Fruit fly (Drosophila melanogaster): ENCODE results near the gene CG1677.

CG1677 gene

dm6 chrX:7317214-7318210, 88.1 kb downstream of the CG1677 start:
- no peak for TF ChIP-seq dati (GFP tag; IDR thresholded peaks at IDR 0.05)
- TF ChIP-seq run (tag; optimal IDR thresholded peaks at IDR 0.05): peak; percentile 2
- TF ChIP-seq grn (GFP tag; optimal IDR thresholded peaks at IDR 0.05): peak; percentile 86
- TF ChIP-seq corto (GFP tag; optimal IDR thresholded peaks at IDR 0.05): peak; percentile 22
- no peak for TF ChIP-seq Optix (GFP tag; IDR thresholded peaks at IDR 0.05)
- peak; percentile 12 for TF ChIP-seq CG8290 (GFP tag; optimal IDR thresholded peaks at IDR 0.05)
- TF ChIP-seq CG8290 (tag; optimal IDR thresholded peaks at IDR 0.05): no peak
- no peak for TF ChIP-seq CG18011 (GFP tag; optimal IDR thresholded peaks at IDR 0.05)
- no peak for TF ChIP-seq HLH4C (GFP tag; IDR thresholded peaks at IDR 0.05; ENCODE audit: partially characterized antibody)
- no peak for TF ChIP-seq gro (GFP tag; optimal IDR thresholded peaks at IDR 0.05)
- TF ChIP-seq CG1832 (GFP tag; optimal IDR thresholded peaks at IDR 0.05): peak; percentile 63
- TF ChIP-seq pzg (GFP tag; optimal IDR thresholded peaks at IDR 0.05): no peak
- no peak for TF ChIP-seq tll (GFP tag; optimal IDR thresholded peaks at IDR 0.05)
- no peak for TF ChIP-seq NC2α (GFP tag; optimal IDR thresholded peaks at IDR 0.05)
- peak; percentile 11; the same call in 1 of the 2 replicates for TF ChIP-seq Bgb (GFP tag; IDR thresholded peaks at IDR 0.05; ENCODE audit: partially characterized antibody)
- TF ChIP-seq HLH54F (GFP tag; optimal IDR thresholded peaks at IDR 0.05): no peak
- TF ChIP-seq MESR4 (GFP tag; optimal IDR thresholded peaks at IDR 0.05): no peak
- TF ChIP-seq CG6765 (GFP tag; optimal IDR thresholded peaks at IDR 0.05): no peak
- TF ChIP-seq CG18476 (GFP tag; optimal IDR thresholded peaks at IDR 0.05): no peak
- TF ChIP-seq exex (tag; optimal IDR thresholded peaks at IDR 0.05): peak; percentile 92
- TF ChIP-seq sr (GFP tag; IDR thresholded peaks at IDR 0.05): 0 out of 3 replicates have a peak, but pooled peaks have one; percentile 49
- TF ChIP-seq Ptx1 (GFP tag; IDR thresholded peaks at IDR 0.05): no peak
- TF ChIP-seq her (GFP tag; optimal IDR thresholded peaks at IDR 0.05): no peak
- no peak for TF ChIP-seq Blimp-1 (GFP tag; optimal IDR thresholded peaks at IDR 0.05)
- TF ChIP-seq CG9215 (GFP tag; IDR thresholded peaks at IDR 0.05): no peak
- TF ChIP-seq Deaf1 (tag; optimal IDR thresholded peaks at IDR 0.05): peak; percentile 33
- peak; percentile 20 for TF ChIP-seq Abd-B (GFP tag; optimal IDR thresholded peaks at IDR 0.05)
- TF ChIP-seq CG11696 (GFP tag; IDR thresholded peaks at IDR 0.05): no peak
- TF ChIP-seq GATAe (GFP tag; conservative IDR thresholded peaks at IDR 0.05): no peak
- TF ChIP-seq odd (GFP tag; optimal IDR thresholded peaks at IDR 0.05): peak; percentile 19
- no peak for TF ChIP-seq NfI (GFP tag; optimal IDR thresholded peaks at IDR 0.05)
- no peak for TF ChIP-seq CG14014 (GFP tag; IDR thresholded peaks at IDR 0.05)
- no peak for TF ChIP-seq zfh2 (GFP tag; optimal IDR thresholded peaks at IDR 0.05)
- TF ChIP-seq CG1603 (tag; optimal IDR thresholded peaks at IDR 0.05): no peak
- TF ChIP-seq MTF-1 (GFP tag; optimal IDR thresholded peaks at IDR 0.05; ENCODE audit: borderline replicate concordance): no peak
- peak; percentile 11 for TF ChIP-seq BtbVII (GFP tag; optimal IDR thresholded peaks at IDR 0.05)
- TF ChIP-seq cg (GFP tag; optimal IDR thresholded peaks at IDR 0.05): peak; percentile 81
- TF ChIP-seq H2.0 (GFP tag; IDR thresholded peaks at IDR 0.05): no peak
- TF ChIP-seq CG1233 (GFP tag; optimal IDR thresholded peaks at IDR 0.05): no peak
- TF ChIP-seq CG18599 (GFP tag; optimal IDR thresholded peaks at IDR 0.05): no peak
- no peak for TF ChIP-seq maf-S (GFP tag; optimal IDR thresholded peaks at IDR 0.05)
- TF ChIP-seq CG14965 (GFP tag; optimal IDR thresholded peaks at IDR 0.05; ENCODE audit: borderline replicate concordance): no peak
- peak; percentile 43 for TF ChIP-seq shn (GFP tag; optimal IDR thresholded peaks at IDR 0.05)
- TF ChIP-seq CG13894 (tag; optimal IDR thresholded peaks at IDR 0.05): peak; percentile 67
- no peak for TF ChIP-seq CG3995 (GFP tag; optimal IDR thresholded peaks at IDR 0.05)
- TF ChIP-seq Asciz (GFP tag; optimal IDR thresholded peaks at IDR 0.05): no peak
- no peak for TF ChIP-seq CG4360 (GFP tag; IDR thresholded peaks at IDR 0.05)
- no peak for TF ChIP-seq ash1 (GFP tag; optimal IDR thresholded peaks at IDR 0.05)

Measured in whole organism, embryonic.